Fruit fly (Drosophila melanogaster) S2 (cell line): ENCODE measurements around the gene FMRFaR.

ENCODE experiments used
- CG8478 ChIP-seq: fragments of >200 bp; optimal IDR thresholded peaks from 2 replicates; lab custom pipeline; 2018
- CTCF ChIP-seq, 2 experiments: fragments of >200 bp; optimal IDR thresholded peaks; 2 replicates each; lab custom pipeline; 2018

DNA sequence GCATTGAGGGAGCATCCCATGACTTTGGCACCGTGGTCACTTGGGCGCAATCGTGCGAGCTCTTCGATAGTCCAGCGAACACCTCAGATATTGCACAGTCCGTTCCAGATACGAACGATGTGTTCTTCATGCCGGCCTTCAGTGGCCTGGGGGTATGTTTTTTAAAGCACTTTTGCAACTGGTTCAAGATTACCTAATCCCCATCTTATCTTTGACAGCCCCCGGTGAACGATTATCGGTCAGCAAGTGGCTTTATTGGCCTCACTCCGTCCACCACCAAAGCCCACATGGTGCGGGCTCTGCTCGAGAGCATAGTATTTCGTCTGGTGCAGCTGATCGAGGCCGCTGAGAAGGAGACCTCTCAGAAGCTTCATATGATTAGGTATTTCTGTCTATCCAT lies 52.6 kb downstream of the FMRFaR start:
- TF ChIP-seq CG8478 (lab: Kevin White, UChicago) (no peak), CTCF (optimal IDR thresholded peaks at IDR 0.05; lab: Kevin White, UChicago) (no peak)
